Fruit fly (Drosophila melanogaster) whole organism, embryonic: Measurements from ENCODE around the gene CG31792.

Experiments used
- Antp ChIP-seq: fragments of 200-800 bp; sonication (Bioruptor generic); optimal IDR thresholded peaks from 3 replicates; lab custom pipeline; 2016; ENCODE audit warnings: missing biosample characterization, missing genetic modification characterization
- CG1024 ChIP-seq: fragments of 200-800 bp; sonication (Bioruptor generic); IDR thresholded peaks from 2 replicates; pipeline ENCODE4 v1.3.6; 2022; ENCODE audit warnings: missing biosample characterization, missing genetic modification characterization
- CG10366 ChIP-seq: fragments of 200-800 bp; sonication (Bioruptor generic); IDR thresholded peaks from 2 replicates; pipeline ENCODE4 v1.3.6; 2022; ENCODE audit warnings: missing biosample characterization, missing genetic modification characterization
- CG10565 ChIP-seq: fragments of 200-800 bp; sonication (Bioruptor generic); optimal IDR thresholded peaks from 3 replicates; lab custom pipeline; 2016; ENCODE audit warnings: missing biosample characterization, mild to moderate bottlenecking, missing genetic modification characterization
- CG11085 ChIP-seq: fragments of 200-800 bp; sonication (Bioruptor generic); IDR thresholded peaks from 2 replicates; pipeline ENCODE4 v1.3.6; 2022; ENCODE audit warnings: missing biosample characterization, missing genetic modification characterization
- CG11398 ChIP-seq: fragments of 200-800 bp; sonication (Bioruptor generic); optimal IDR thresholded peaks from 2 replicates; lab custom pipeline; 2016; ENCODE audit warnings: missing biosample characterization, missing genetic modification characterization
- CG11723 ChIP-seq: fragments of 200-800 bp; sonication (Bioruptor generic); optimal IDR thresholded peaks from 2 replicates; lab custom pipeline; 2017; ENCODE audit warnings: missing biosample characterization, mild to moderate bottlenecking, missing genetic modification characterization
- CG14860 ChIP-seq: fragments of 200-800 bp; sonication (Bioruptor generic); IDR thresholded peaks from 3 replicates; pipeline ENCODE4 v1.3.6; 2022; ENCODE audit warnings: missing biosample characterization, missing genetic modification characterization; ENCODE audit not compliant: partially characterized antibody
- CG15479 ChIP-seq: fragments of 200-800 bp; sonication (Bioruptor generic); optimal IDR thresholded peaks from 3 replicates; lab custom pipeline; 2019; ENCODE audit warnings: missing biosample characterization, mild to moderate bottlenecking, missing genetic modification characterization, moderate library complexity
- CG17802 ChIP-seq: fragments of 200-800 bp; sonication (Bioruptor generic); optimal IDR thresholded peaks from 2 replicates; lab custom pipeline; 2018; ENCODE audit warnings: missing biosample characterization, mild to moderate bottlenecking, missing genetic modification characterization, moderate library complexity
- CG17912 ChIP-seq: fragments of 200-800 bp; sonication (Bioruptor generic); optimal IDR thresholded peaks from 2 replicates; lab custom pipeline; 2018; ENCODE audit warnings: missing biosample characterization, mild to moderate bottlenecking, missing genetic modification characterization
- CG18619 ChIP-seq: fragments of 200-800 bp; sonication (Bioruptor generic); optimal IDR thresholded peaks from 3 replicates; lab custom pipeline; 2017; ENCODE audit warnings: missing biosample characterization, mild to moderate bottlenecking, missing genetic modification characterization
- CG2712 ChIP-seq: fragments of 200-800 bp; optimal IDR thresholded peaks from 3 replicates; lab custom pipeline; 2019; ENCODE audit warnings: missing biosample characterization, mild to moderate bottlenecking, missing genetic modification characterization, moderate library complexity
- CG32772 ChIP-seq: fragments of 200-800 bp; sonication (Bioruptor generic); IDR thresholded peaks from 2 replicates; pipeline ENCODE4 v1.3.6; 2022; ENCODE audit warnings: missing biosample characterization, missing genetic modification characterization
- CG34422 ChIP-seq: fragments of 200-800 bp; sonication (Bioruptor generic); IDR thresholded peaks from 3 replicates; pipeline ENCODE4 v1.3.6; 2022; ENCODE audit warnings: missing biosample characterization, missing genetic modification characterization
- CG3726 ChIP-seq: fragments of 200-800 bp; sonication (Bioruptor generic); IDR thresholded peaks from 3 replicates; pipeline ENCODE4, ENCODE4 v1.3.6; 2022; ENCODE audit warnings: missing biosample characterization, missing genetic modification characterization
- CG3838 ChIP-seq: fragments of 200-800 bp; sonication (Bioruptor generic); optimal IDR thresholded peaks from 3 replicates; lab custom pipeline; 2016; ENCODE audit warnings: missing biosample characterization, missing genetic modification characterization
- CG3847 ChIP-seq: fragments of 200-800 bp; sonication (Bioruptor generic); IDR thresholded peaks from 2 replicates; pipeline ENCODE4 v1.3.6; 2022; ENCODE audit warnings: missing biosample characterization, missing genetic modification characterization
- CG4328 ChIP-seq: fragments of 200-800 bp; sonication (Bioruptor generic); optimal IDR thresholded peaks from 3 replicates; lab custom pipeline; 2017; ENCODE audit warnings: missing biosample characterization, missing genetic modification reagents, missing genetic modification characterization
- CG4360 ChIP-seq: fragments of 200-800 bp; sonication (Bioruptor generic); IDR thresholded peaks from 2 replicates; pipeline ENCODE4 v1.3.6; 2022; ENCODE audit warnings: missing biosample characterization, missing genetic modification characterization
- CG4404 ChIP-seq: fragments of 200-800 bp; sonication (Bioruptor generic); IDR thresholded peaks from 2 replicates; pipeline ENCODE4 v1.3.6; 2022; ENCODE audit warnings: missing biosample characterization, missing genetic modification characterization
- CG4730 ChIP-seq: fragments of 200-800 bp; sonication (Bioruptor generic); IDR thresholded peaks from 2 replicates; pipeline ENCODE4 v1.3.6; 2022; ENCODE audit warnings: missing biosample characterization, missing genetic modification characterization
- CG5245 ChIP-seq: fragments of 200-800 bp; sonication (Bioruptor generic); optimal IDR thresholded peaks from 3 replicates; lab custom pipeline; 2016; ENCODE audit warnings: missing biosample characterization, missing genetic modification characterization
- CG7786 ChIP-seq: fragments of 200-800 bp; sonication (Bioruptor generic); optimal IDR thresholded peaks from 2 replicates; lab custom pipeline; 2016; ENCODE audit warnings: missing biosample characterization, missing genetic modification characterization
- CG9932 ChIP-seq: fragments of 200-800 bp; sonication (Bioruptor generic); IDR thresholded peaks from 2 replicates; pipeline ENCODE4 v1.3.6; 2022; ENCODE audit warnings: missing biosample characterization, missing genetic modification characterization
- Fer2 ChIP-seq: fragments of 200-800 bp; sonication (Bioruptor generic); optimal IDR thresholded peaks from 2 replicates; lab custom pipeline; 2018; ENCODE audit warnings: missing biosample characterization, mild to moderate bottlenecking, missing genetic modification characterization, moderate library complexity
- Hey ChIP-seq: fragments of 200-800 bp; sonication (Bioruptor generic); optimal IDR thresholded peaks from 3 replicates; lab custom pipeline; 2018; ENCODE audit warnings: missing biosample characterization, mild to moderate bottlenecking, missing genetic modification characterization
- Hmr ChIP-seq: fragments of 200-800 bp; sonication (Bioruptor generic); optimal IDR thresholded peaks from 3 replicates; lab custom pipeline; 2017; ENCODE audit warnings: mild to moderate bottlenecking, missing biosample characterization, missing genetic modification reagents, missing genetic modification characterization
- Nf-YA ChIP-seq: fragments of 200-800 bp; sonication (Bioruptor generic); IDR thresholded peaks from 2 replicates; pipeline ENCODE4 v1.3.6; 2022; ENCODE audit warnings: missing biosample characterization, missing genetic modification characterization
- PHDP ChIP-seq: fragments of 200-800 bp; sonication (Bioruptor generic); optimal IDR thresholded peaks from 3 replicates; lab custom pipeline; 2018; ENCODE audit warnings: missing biosample characterization, mild to moderate bottlenecking, missing genetic modification characterization, moderate library complexity
- Ptx1 ChIP-seq: fragments of 200-800 bp; sonication (Bioruptor generic); IDR thresholded peaks from 2 replicates; pipeline ENCODE4 v1.3.6; 2022; ENCODE audit warnings: missing biosample characterization, missing genetic modification characterization
- Rfx ChIP-seq: fragments of 200-800 bp; sonication (Bioruptor generic); IDR thresholded peaks from 2 replicates; pipeline ENCODE4 v1.3.6; 2022; ENCODE audit warnings: missing biosample characterization, missing genetic modification characterization
- Taf1 ChIP-seq: fragments of 200-800 bp; sonication (Bioruptor generic); IDR thresholded peaks from 2 replicates; pipeline ENCODE4 v1.3.6; 2022; ENCODE audit warnings: missing biosample characterization, missing genetic modification characterization
- ash1 ChIP-seq: fragments of 200-800 bp; sonication (Bioruptor generic); optimal IDR thresholded peaks from 2 replicates; lab custom pipeline; 2018; ENCODE audit warnings: missing biosample characterization, mild to moderate bottlenecking, missing genetic modification characterization
- bbx ChIP-seq: fragments of 200-800 bp; sonication (Bioruptor generic); IDR thresholded peaks from 2 replicates; pipeline ENCODE4 v1.3.6; 2022; ENCODE audit warnings: missing biosample characterization, missing genetic modification characterization; ENCODE audit not compliant: partially characterized antibody
- bcd ChIP-seq: fragments of 200-800 bp; sonication (Bioruptor generic); optimal IDR thresholded peaks from 2 replicates; lab custom pipeline; 2017; ENCODE audit warnings: missing biosample characterization, mild to moderate bottlenecking, missing genetic modification characterization
- caup ChIP-seq: fragments of 200-800 bp; sonication (Bioruptor generic); optimal IDR thresholded peaks from 3 replicates; lab custom pipeline; 2017; ENCODE audit warnings: missing biosample characterization, mild to moderate bottlenecking, missing genetic modification characterization, moderate library complexity; ENCODE audit not compliant: severe bottlenecking
- croc ChIP-seq: fragments of 200-800 bp; sonication (Bioruptor generic); conservative IDR thresholded peaks from 3 replicates; pipeline ENCODE4 v1.3.6; 2022; ENCODE audit warnings: missing biosample characterization, missing genetic modification characterization
- dimm ChIP-seq: fragments of 200-800 bp; sonication (Bioruptor generic); IDR thresholded peaks from 2 replicates; pipeline ENCODE4 v1.3.6; 2022; ENCODE audit warnings: missing biosample characterization, missing genetic modification characterization
- lab ChIP-seq: fragments of 200-800 bp; sonication (Bioruptor generic); optimal IDR thresholded peaks from 3 replicates; lab custom pipeline; 2017; ENCODE audit warnings: missing biosample characterization, missing genetic modification characterization, mild to moderate bottlenecking, moderate library complexity, missing genetic modification reagents
- lbe ChIP-seq: fragments of 200-800 bp; sonication (Bioruptor generic); optimal IDR thresholded peaks from 2 replicates; lab custom pipeline; 2016; ENCODE audit warnings: missing biosample characterization, mild to moderate bottlenecking, missing genetic modification characterization
- lov ChIP-seq, 2 experiments: fragments of 200-800 bp in 1 of 2; fragments of >200 bp in 1 of 2; sonication (Bioruptor generic) in 1 of 2; IDR thresholded peaks in 1 of 2; optimal IDR thresholded peaks in 1 of 2; 2 replicates in 1 of 2; 3 replicates in 1 of 2; pipeline versions ENCODE4 v1.3.6 to Lab custom; 2017 to 2022; ENCODE audit warnings: missing biosample characterization in 1 of 2, missing genetic modification characterization in 1 of 2
- prd ChIP-seq, 3 experiments: fragments of >200 bp in 2 of 3; fragments of 200-800 bp in 1 of 3; sonication (Bioruptor generic) in 1 of 3; optimal IDR thresholded peaks in 2 of 3; IDR thresholded peaks in 1 of 3; 2 replicates in 2 of 3; 3 replicates in 1 of 3; pipeline versions ENCODE4 v1.3.6 to Lab custom; 2017 to 2022; ENCODE audit warnings: missing biosample characterization in 1 of 3, missing genetic modification characterization in 1 of 3
- psq ChIP-seq: fragments of 200-800 bp; sonication (Bioruptor generic); optimal IDR thresholded peaks from 2 replicates; lab custom pipeline; 2017; ENCODE audit warnings: missing biosample characterization, missing genetic modification characterization
- repo ChIP-seq: fragments of 200-800 bp; sonication (Bioruptor generic); optimal IDR thresholded peaks from 2 replicates; lab custom pipeline; 2016; ENCODE audit warnings: missing biosample characterization, missing genetic modification characterization
- ro ChIP-seq: fragments of 200-800 bp; sonication (Bioruptor generic); IDR thresholded peaks from 2 replicates; pipeline ENCODE4 v1.3.6; 2022; ENCODE audit warnings: missing biosample characterization, missing genetic modification characterization
- salm ChIP-seq: fragments of 200-800 bp; sonication (Bioruptor generic); optimal IDR thresholded peaks from 2 replicates; lab custom pipeline; 2018; ENCODE audit warnings: missing biosample characterization, mild to moderate bottlenecking, missing genetic modification characterization
- seq ChIP-seq: fragments of 200-800 bp; sonication (Bioruptor generic); IDR thresholded peaks from 2 replicates; pipeline ENCODE4 v1.3.6; 2022; ENCODE audit warnings: missing biosample characterization, missing genetic modification characterization
- sr ChIP-seq: fragments of 200-800 bp; sonication (Bioruptor generic); IDR thresholded peaks from 3 replicates; pipeline ENCODE4 v1.3.6; 2022; ENCODE audit warnings: missing biosample characterization, missing genetic modification characterization
- vnd ChIP-seq: fragments of 200-800 bp; sonication (Bioruptor generic); IDR thresholded peaks from 3 replicates; pipeline ENCODE4 v1.3.6; 2022; ENCODE audit warnings: missing biosample characterization, missing genetic modification characterization; ENCODE audit not compliant: partially characterized antibody

The CG31792 gene

DNA sequence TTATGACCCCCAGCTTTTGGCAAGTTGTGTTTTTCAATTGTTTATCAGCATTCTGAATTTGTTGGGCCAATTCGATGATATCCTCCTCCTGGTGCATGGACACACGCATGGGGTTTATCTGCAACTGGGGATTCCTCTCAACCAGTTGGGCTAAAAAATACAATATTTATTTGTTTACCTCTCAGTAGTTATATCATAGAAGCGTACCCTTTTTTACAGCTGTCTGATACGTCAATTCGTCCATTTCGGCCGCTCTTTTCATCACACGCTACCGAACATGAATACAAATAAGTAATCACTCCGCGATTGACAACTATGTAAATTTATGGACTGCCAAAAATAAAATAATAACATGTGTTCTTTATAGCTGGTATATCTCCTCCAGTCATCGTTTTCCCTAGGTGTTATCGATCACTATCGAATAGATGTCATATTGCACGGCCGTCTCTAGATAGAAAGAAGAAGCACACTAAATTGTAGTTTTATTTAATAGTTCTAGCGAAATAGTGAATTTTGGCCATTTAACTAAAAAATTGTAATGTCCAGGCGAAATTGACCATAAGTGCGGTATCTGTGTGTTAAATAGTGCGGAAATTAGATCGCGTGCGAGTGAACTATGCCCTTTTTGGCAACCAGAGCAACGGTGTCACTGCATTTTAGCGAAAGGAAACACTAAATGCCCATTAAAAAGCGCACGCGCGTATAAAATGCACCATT is 37.1 kb downstream of the CG31792 start, which contains the start of the genes mib2 and CG31800 (continued):
- TF ChIP-seq CG3726 (GFP tag; lab: Robert Waterston, UW), result no peak
- TF ChIP-seq ash1 (GFP tag; lab: Kevin White, UChicago), result no peak
- TF ChIP-seq CG15479 (GFP tag; lab: Kevin White, UChicago), result no peak
- no peak for TF ChIP-seq Hey (tag; lab: Kevin White, UChicago)
- no peak for TF ChIP-seq PHDP
- no peak for TF ChIP-seq CG2712 (tag; lab: Kevin White, UChicago)
- TF ChIP-seq CG17912 (GFP tag; lab: Kevin White, UChicago), result no peak
- TF ChIP-seq CG4328 (GFP tag; lab: Kevin White, UChicago), result no peak
- no peak for TF ChIP-seq CG11723 (GFP tag; lab: Kevin White, UChicago)
- TF ChIP-seq caup (GFP tag; lab: Kevin White, UChicago), result no peak
- no peak for TF ChIP-seq CG4730 (GFP tag; lab: Robert Waterston, UW)
- TF ChIP-seq CG4404 (GFP tag; lab: Robert Waterston, UW), result no peak
- TF ChIP-seq CG10565 (GFP tag; lab: Kevin White, UChicago), result no peak
- no peak for TF ChIP-seq CG32772 (GFP tag; lab: Robert Waterston, UW)
- no peak for TF ChIP-seq Fer2 (tag; lab: Kevin White, UChicago)
- TF ChIP-seq CG10366 (GFP tag; lab: Robert Waterston, UW), result no peak
- no peak for TF ChIP-seq seq (GFP tag; lab: Robert Waterston, UW)
- TF ChIP-seq lab (GFP tag; lab: Kevin White, UChicago), result no peak
- TF ChIP-seq CG14860 (GFP tag; lab: Robert Waterston, UW), result peak; percentile 76
- no peak for TF ChIP-seq Taf1
- TF ChIP-seq CG11085 (GFP tag; lab: Robert Waterston, UW), result no peak
- no peak for TF ChIP-seq salm (tag; lab: Kevin White, UChicago)
- TF ChIP-seq croc (GFP tag; lab: Robert Waterston, UW), result no peak
- peak; percentile 91 for TF ChIP-seq bbx (GFP tag; lab: Robert Waterston, UW)
- no peak for TF ChIP-seq CG18619
- TF ChIP-seq prd (optimal IDR thresholded peaks at IDR 0.05; lab: Kevin White, UChicago), result no peak
- TF ChIP-seq prd (GFP tag; IDR thresholded peaks at IDR 0.05; lab: Robert Waterston, UW), result no peak
- TF ChIP-seq lov (optimal IDR thresholded peaks at IDR 0.05; lab: Kevin White, UChicago), result no peak
- TF ChIP-seq lov (GFP tag; IDR thresholded peaks at IDR 0.05; lab: Robert Waterston, UW), result no peak
- TF ChIP-seq CG7786 (GFP tag; lab: Kevin White, UChicago), result no peak
- TF ChIP-seq bcd (GFP tag; lab: Kevin White, UChicago), result no peak
- TF ChIP-seq CG4360 (GFP tag; lab: Robert Waterston, UW), result no peak
- no peak for TF ChIP-seq Ptx1 (GFP tag; lab: Robert Waterston, UW)
- no peak for TF ChIP-seq Nf-YA (GFP tag; lab: Robert Waterston, UW)
- peak; percentile 47; the same call in 1 of the 2 replicates for TF ChIP-seq CG9932 (GFP tag; lab: Robert Waterston, UW)
- no peak for TF ChIP-seq Antp (GFP tag; lab: Kevin White, UChicago)
- no peak for TF ChIP-seq CG34422 (GFP tag; lab: Robert Waterston, UW)
- no peak for TF ChIP-seq Rfx (GFP tag; lab: Robert Waterston, UW)
- TF ChIP-seq ro, result no peak
- no peak for TF ChIP-seq CG1024 (GFP tag; lab: Robert Waterston, UW)
- TF ChIP-seq CG5245 (GFP tag; lab: Kevin White, UChicago), result no peak
- no peak for TF ChIP-seq dimm (GFP tag; lab: Robert Waterston, UW)
- no peak for TF ChIP-seq CG11398 (GFP tag; lab: Kevin White, UChicago)
- TF ChIP-seq CG17802 (tag; lab: Kevin White, UChicago), result no peak
- no peak for TF ChIP-seq sr (GFP tag; lab: Robert Waterston, UW)
- TF ChIP-seq CG3838 (GFP tag; lab: Kevin White, UChicago), result no peak
- no peak for TF ChIP-seq CG3847 (GFP tag; lab: Robert Waterston, UW)
- TF ChIP-seq vnd (GFP tag; lab: Robert Waterston, UW), result peak; percentile 77
- no peak for TF ChIP-seq lbe
- TF ChIP-seq Hmr (GFP tag; lab: Kevin White, UChicago), result no peak
- TF ChIP-seq psq, result no peak
- TF ChIP-seq repo (GFP tag; lab: Kevin White, UChicago), result no peak
